Fruit fly (Drosophila melanogaster) whole organism, embryonic: ENCODE results near the gene Eig71Ek.

Experiments
- CG11247 ChIP-seq: fragments of 200-800 bp; sonication (Bioruptor generic); IDR thresholded peaks from 2 replicates; pipeline ENCODE4 v1.3.6; 2022; ENCODE audit warnings: missing biosample characterization, missing genetic modification characterization
- CG11504 ChIP-seq: fragments of 200-800 bp; sonication (Bioruptor generic); optimal IDR thresholded peaks from 3 replicates; lab custom pipeline; 2019; ENCODE audit warnings: missing biosample characterization, mild to moderate bottlenecking, missing genetic modification characterization, moderate library complexity
- CG11723 ChIP-seq: fragments of 200-800 bp; sonication (Bioruptor generic); optimal IDR thresholded peaks from 2 replicates; lab custom pipeline; 2017; ENCODE audit warnings: missing biosample characterization, mild to moderate bottlenecking, missing genetic modification characterization
- CG12659 ChIP-seq: fragments of 200-800 bp; sonication (Bioruptor generic); optimal IDR thresholded peaks from 3 replicates; lab custom pipeline; 2017; ENCODE audit warnings: mild to moderate bottlenecking, missing biosample characterization, missing genetic modification reagents, missing genetic modification characterization
- CG12942 ChIP-seq: fragments of 200-800 bp; sonication (Bioruptor generic); optimal IDR thresholded peaks from 3 replicates; lab custom pipeline; 2016; ENCODE audit warnings: missing biosample characterization, missing genetic modification characterization
- CG15601 ChIP-seq: fragments of 200-800 bp; sonication (Bioruptor generic); optimal IDR thresholded peaks from 3 replicates; lab custom pipeline; 2019; ENCODE audit warnings: missing biosample characterization, mild to moderate bottlenecking, missing genetic modification characterization, moderate library complexity
- CG1602 ChIP-seq: fragments of 200-800 bp; sonication (Bioruptor generic); optimal IDR thresholded peaks from 3 replicates; lab custom pipeline; 2016; ENCODE audit warnings: missing biosample characterization, missing genetic modification characterization
- CG18764 ChIP-seq: fragments of 200-800 bp; sonication (Bioruptor generic); optimal IDR thresholded peaks from 3 replicates; lab custom pipeline; 2016; ENCODE audit warnings: missing biosample characterization, missing genetic modification characterization
- CG2678 ChIP-seq: fragments of 200-800 bp; sonication (Bioruptor generic); optimal IDR thresholded peaks from 3 replicates; lab custom pipeline; 2019; ENCODE audit warnings: missing biosample characterization, mild to moderate bottlenecking, missing genetic modification characterization, moderate library complexity
- CG3163 ChIP-seq: fragments of 200-800 bp; sonication (Bioruptor generic); optimal IDR thresholded peaks from 3 replicates; lab custom pipeline; 2016; ENCODE audit warnings: missing biosample characterization, missing genetic modification characterization
- CG33213 ChIP-seq: fragments of 200-800 bp; sonication (Bioruptor generic); optimal IDR thresholded peaks from 3 replicates; lab custom pipeline; 2016; ENCODE audit warnings: missing biosample characterization, missing genetic modification characterization
- CG5953 ChIP-seq: fragments of 200-800 bp; sonication (Bioruptor generic); IDR thresholded peaks from 2 replicates; pipeline ENCODE4 v1.3.6; 2022; ENCODE audit warnings: missing biosample characterization, missing genetic modification characterization
- CG6813 ChIP-seq: fragments of 200-800 bp; sonication (Bioruptor generic); optimal IDR thresholded peaks from 2 replicates; lab custom pipeline; 2017; ENCODE audit warnings: missing biosample characterization, missing genetic modification characterization, mild to moderate bottlenecking, moderate library complexity, missing genetic modification reagents
- CG8478 ChIP-seq: fragments of >200 bp; optimal IDR thresholded peaks from 2 replicates; lab custom pipeline; 2018
- Chrac-16 ChIP-seq: fragments of 200-800 bp; sonication (Bioruptor generic); optimal IDR thresholded peaks from 3 replicates; lab custom pipeline; 2016; ENCODE audit warnings: missing biosample characterization, missing genetic modification characterization
- Fer3 ChIP-seq: fragments of 200-800 bp; sonication (Bioruptor generic); optimal IDR thresholded peaks from 2 replicates; lab custom pipeline; 2018; ENCODE audit warnings: missing biosample characterization, mild to moderate bottlenecking, missing genetic modification characterization, moderate library complexity
- H15 ChIP-seq: fragments of 200-800 bp; sonication (Bioruptor generic); IDR thresholded peaks from 3 replicates; pipeline ENCODE4 v1.3.6; 2022; ENCODE audit warnings: missing biosample characterization, missing genetic modification characterization
- H2.0 ChIP-seq: fragments of 200-800 bp; sonication (Bioruptor generic); IDR thresholded peaks from 2 replicates; pipeline ENCODE4 v1.3.6; 2022; ENCODE audit warnings: missing biosample characterization, missing genetic modification characterization
- Hand ChIP-seq: fragments of 200-800 bp; sonication (Bioruptor generic); optimal IDR thresholded peaks from 2 replicates; lab custom pipeline; 2017; ENCODE audit warnings: mild to moderate bottlenecking, missing biosample characterization, missing genetic modification reagents, missing genetic modification characterization
- Hr78 ChIP-seq, 2 experiments: fragments of 200-800 bp in 1 of 2; fragments of >200 bp in 1 of 2; sonication (Bioruptor generic) in 1 of 2; optimal IDR thresholded peaks; 2 replicates each; lab custom pipeline; 2017 to 2019; ENCODE audit warnings: missing biosample characterization in 2 of 2, missing genetic modification characterization in 2 of 2, mild to moderate bottlenecking in 1 of 2, moderate library complexity in 1 of 2
- Lhr ChIP-seq: fragments of 200-800 bp; sonication (Bioruptor generic); optimal IDR thresholded peaks from 3 replicates; lab custom pipeline; 2017; ENCODE audit warnings: mild to moderate bottlenecking, missing biosample characterization, missing genetic modification reagents, missing genetic modification characterization
- MTF-1 ChIP-seq: fragments of 200-800 bp; sonication (Bioruptor generic); optimal IDR thresholded peaks from 2 replicates; lab custom pipeline; 2018; ENCODE audit warnings: missing biosample characterization, mild to moderate bottlenecking, missing genetic modification characterization, borderline replicate concordance
- Mrtf ChIP-seq: fragments of 200-800 bp; sonication (Bioruptor generic); IDR thresholded peaks from 3 replicates; pipeline ENCODE4 v1.3.6; 2022; ENCODE audit warnings: missing biosample characterization, missing genetic modification characterization
- Optix ChIP-seq: fragments of 200-800 bp; sonication (Bioruptor generic); IDR thresholded peaks from 3 replicates; pipeline ENCODE4 v1.3.6; 2022; ENCODE audit warnings: missing biosample characterization, missing genetic modification characterization
- YL-1 ChIP-seq: fragments of 200-800 bp; sonication (Bioruptor generic); optimal IDR thresholded peaks from 3 replicates; lab custom pipeline; 2017; ENCODE audit warnings: missing biosample characterization, mild to moderate bottlenecking, missing genetic modification characterization
- ab ChIP-seq: fragments of 200-800 bp; sonication (Bioruptor generic); optimal IDR thresholded peaks from 2 replicates; lab custom pipeline; 2016; ENCODE audit warnings: missing biosample characterization, missing genetic modification characterization
- bcd ChIP-seq: fragments of 200-800 bp; sonication (Bioruptor generic); optimal IDR thresholded peaks from 2 replicates; lab custom pipeline; 2017; ENCODE audit warnings: missing biosample characterization, mild to moderate bottlenecking, missing genetic modification characterization
- btn ChIP-seq: fragments of 200-800 bp; sonication (Bioruptor generic); optimal IDR thresholded peaks from 2 replicates; lab custom pipeline; 2016; ENCODE audit warnings: missing biosample characterization, missing genetic modification characterization
- cas ChIP-seq: fragments of 200-800 bp; sonication (Bioruptor generic); IDR thresholded peaks from 2 replicates; pipeline ENCODE4 v1.3.6; 2022; ENCODE audit warnings: missing biosample characterization, missing genetic modification characterization
- chif ChIP-seq, 2 experiments: fragments of 200-800 bp; sonication (Bioruptor generic); optimal IDR thresholded peaks; 3 replicates each; lab custom pipeline; 2016; ENCODE audit warnings: missing biosample characterization in 2 of 2, missing genetic modification characterization in 2 of 2
- chn ChIP-seq: fragments of 200-800 bp; sonication (Bioruptor generic); optimal IDR thresholded peaks from 2 replicates; lab custom pipeline; 2016; ENCODE audit warnings: missing biosample characterization, missing genetic modification characterization
- croc ChIP-seq: fragments of 200-800 bp; sonication (Bioruptor generic); conservative IDR thresholded peaks from 3 replicates; pipeline ENCODE4 v1.3.6; 2022; ENCODE audit warnings: missing biosample characterization, missing genetic modification characterization
- cwo ChIP-seq: fragments of 200-800 bp; sonication (Bioruptor generic); optimal IDR thresholded peaks from 3 replicates; lab custom pipeline; 2017; ENCODE audit warnings: missing biosample characterization, missing genetic modification characterization, mild to moderate bottlenecking, moderate library complexity, missing genetic modification reagents
- da ChIP-seq: fragments of 200-800 bp; sonication (Bioruptor generic); optimal IDR thresholded peaks from 2 replicates; lab custom pipeline; 2016; ENCODE audit warnings: missing biosample characterization, missing genetic modification characterization
- dan ChIP-seq: fragments of 200-800 bp; sonication (Bioruptor generic); IDR thresholded peaks from 2 replicates; pipeline ENCODE4 v1.3.6; 2022; ENCODE audit warnings: missing biosample characterization, missing genetic modification characterization
- dpn ChIP-seq, 2 experiments: fragments of 200-800 bp; sonication (Bioruptor generic); optimal IDR thresholded peaks; 3 replicates each; lab custom pipeline; 2016; ENCODE audit warnings: missing biosample characterization in 2 of 2, missing genetic modification characterization in 2 of 2
- exex ChIP-seq: fragments of 200-800 bp; sonication (Bioruptor generic); optimal IDR thresholded peaks from 4 replicates; lab custom pipeline; 2018; ENCODE audit warnings: missing biosample characterization, mild to moderate bottlenecking, missing genetic modification characterization, moderate library complexity
- kni ChIP-seq: fragments of 200-800 bp; sonication (Bioruptor generic); optimal IDR thresholded peaks from 3 replicates; lab custom pipeline; 2017; ENCODE audit warnings: mild to moderate bottlenecking, missing biosample characterization, missing genetic modification reagents, missing genetic modification characterization
- nom ChIP-seq: fragments of 200-800 bp; sonication (Bioruptor generic); optimal IDR thresholded peaks from 2 replicates; lab custom pipeline; 2017; ENCODE audit warnings: missing biosample characterization, missing genetic modification characterization, mild to moderate bottlenecking, moderate library complexity, missing genetic modification reagents
- org-1 ChIP-seq: fragments of 200-800 bp; sonication (Bioruptor generic); optimal IDR thresholded peaks from 2 replicates; lab custom pipeline; 2017; ENCODE audit warnings: missing biosample characterization, missing genetic modification characterization
- otp ChIP-seq: fragments of 200-800 bp; sonication (Bioruptor generic); IDR thresholded peaks from 3 replicates; pipeline ENCODE4, ENCODE4 v1.3.6; 2022; ENCODE audit warnings: missing biosample characterization, missing genetic modification characterization
- pnt ChIP-seq: fragments of 200-800 bp; sonication (Bioruptor generic); optimal IDR thresholded peaks from 3 replicates; lab custom pipeline; 2016; ENCODE audit warnings: missing biosample characterization, missing genetic modification characterization
- ranshi ChIP-seq: fragments of 200-800 bp; sonication (Bioruptor generic); IDR thresholded peaks from 2 replicates; pipeline ENCODE4 v1.3.6; 2022; ENCODE audit warnings: missing biosample characterization, missing genetic modification characterization
- repo ChIP-seq: fragments of 200-800 bp; sonication (Bioruptor generic); optimal IDR thresholded peaks from 2 replicates; lab custom pipeline; 2016; ENCODE audit warnings: missing biosample characterization, missing genetic modification characterization
- scrt ChIP-seq: fragments of 200-800 bp; sonication (Bioruptor generic); optimal IDR thresholded peaks from 2 replicates; lab custom pipeline; 2018; ENCODE audit warnings: missing biosample characterization, mild to moderate bottlenecking, missing genetic modification characterization, moderate library complexity
- sd ChIP-seq: fragments of 200-800 bp; sonication (Bioruptor generic); optimal IDR thresholded peaks from 3 replicates; lab custom pipeline; 2018; ENCODE audit warnings: missing biosample characterization, mild to moderate bottlenecking, missing genetic modification characterization, moderate library complexity
- tgo ChIP-seq: fragments of 200-800 bp; sonication (Bioruptor generic); IDR thresholded peaks from 3 replicates; pipeline ENCODE4 v1.3.6; 2022; ENCODE audit warnings: missing biosample characterization, missing genetic modification characterization
- toy ChIP-seq: fragments of 200-800 bp; sonication (Bioruptor generic); IDR thresholded peaks from 2 replicates; pipeline ENCODE4 v1.3.6; 2022; ENCODE audit warnings: missing biosample characterization, missing genetic modification characterization
- z ChIP-seq: fragments of 200-800 bp; sonication (Bioruptor generic); IDR thresholded peaks from 3 replicates; pipeline ENCODE4 v1.3.6; 2022; ENCODE audit warnings: missing biosample characterization, missing genetic modification characterization

Gene Eig71Ek

DNA sequence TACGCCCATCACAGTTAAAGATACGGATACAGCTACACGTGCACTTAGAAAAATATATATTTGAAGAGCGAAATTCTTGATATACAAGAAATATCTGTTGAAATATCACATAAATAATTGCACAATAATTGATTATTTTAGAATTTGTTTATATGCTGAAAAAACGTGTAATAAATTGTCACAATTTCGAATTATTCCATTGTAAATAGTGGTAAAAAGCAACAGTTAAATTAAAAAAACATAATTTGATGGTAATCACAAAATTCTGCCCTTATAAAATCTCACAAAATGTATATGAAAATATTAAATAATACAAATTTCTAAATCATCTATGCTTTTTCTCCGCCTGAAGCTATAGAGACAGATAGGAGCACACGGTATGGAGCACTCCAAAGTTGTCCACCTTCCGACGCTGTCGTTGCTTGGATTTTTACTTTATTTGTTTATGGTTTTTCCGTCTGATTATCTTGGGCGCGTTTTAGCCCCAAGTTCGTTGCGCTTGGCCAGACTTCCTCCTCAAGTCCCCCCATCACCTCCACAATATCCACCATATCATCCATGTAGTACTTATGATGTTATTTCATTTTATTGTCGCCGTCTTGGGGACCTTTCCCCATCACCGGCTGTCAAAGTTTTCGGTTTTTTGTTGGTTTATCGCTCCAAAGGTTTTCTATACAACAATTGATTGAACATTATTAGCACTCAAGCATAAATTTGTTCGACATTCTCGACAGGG lies 43.4 kb downstream of the Eig71Ek start (continued):
- TF ChIP-seq bcd (peak; percentile 38), MTF-1 (GFP tag; lab: Kevin White, UChicago) (no peak), toy (GFP tag; lab: Robert Waterston, UW) (no peak), CG2678 (peak; percentile 80), chn (no peak), otp (GFP tag; lab: Robert Waterston, UW) (peak; percentile 48; the same call in 1 of the 3 replicates), scrt (GFP tag; lab: Kevin White, UChicago) (no peak), exex (tag; lab: Kevin White, UChicago) (peak; percentile 51), pnt (GFP tag; lab: Kevin White, UChicago) (no peak), croc (GFP tag; lab: Robert Waterston, UW) (peak; percentile 25; the same call in 1 of the 3 replicates), dpn (GFP tag; optimal IDR thresholded peaks at IDR 0.05; lab: Kevin White, UChicago) (peak in 1 of 2 experiments; percentile 24), repo (no peak), Mrtf (GFP tag; lab: Robert Waterston, UW) (0 out of 3 replicates have a peak, but pooled peaks have one; percentile 38), CG33213 (GFP tag; lab: Kevin White, UChicago) (no peak), da (GFP tag; lab: Kevin White, UChicago) (no peak), CG12659 (GFP tag; lab: Kevin White, UChicago) (peak; percentile 47), H15 (GFP tag; lab: Robert Waterston, UW) (0 out of 3 replicates have a peak, but pooled peaks have one; percentile 15), Fer3 (tag; lab: Kevin White, UChicago) (no peak), CG5953 (peak; percentile 35; the same call in 1 of the 2 replicates), CG11504 (tag; lab: Kevin White, UChicago) (peak; percentile 83), Hr78 (GFP tag; optimal IDR thresholded peaks at IDR 0.05; lab: Kevin White, UChicago) (peak in 1 of 2 experiments; percentile 38), Lhr (GFP tag; lab: Kevin White, UChicago) (peak; percentile 50), Optix (no peak), btn (no peak), cwo (GFP tag; lab: Kevin White, UChicago) (peak; percentile 34), CG12942 (GFP tag; lab: Kevin White, UChicago) (peak; percentile 16)

DNA sequence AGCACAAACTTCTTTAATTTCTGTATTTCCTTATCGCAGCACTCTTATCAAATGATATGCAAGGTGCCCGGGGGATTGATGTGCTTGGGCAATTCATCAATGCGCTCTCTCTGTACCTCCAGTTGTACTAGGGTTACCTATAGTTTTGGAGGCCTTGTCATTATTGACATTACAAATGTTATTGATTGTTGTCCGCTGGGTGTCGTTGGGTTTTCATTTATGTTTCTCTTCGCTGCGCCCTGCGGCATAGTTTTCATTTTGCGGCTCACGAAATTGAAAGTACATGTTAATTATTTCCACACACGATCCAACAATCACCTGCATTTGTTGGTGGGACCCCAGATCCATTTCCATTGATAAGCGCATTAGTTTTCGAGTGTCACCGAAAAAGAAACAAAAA lies 45.2 kb downstream of the Eig71Ek start:
- TF ChIP-seq YL-1 (GFP tag; lab: Kevin White, UChicago) (no peak), cas (GFP tag; lab: Robert Waterston, UW) (no peak), CG1602 (GFP tag; lab: Kevin White, UChicago) (no peak), CG6813 (GFP tag; lab: Kevin White, UChicago) (peak; percentile 21), chif (GFP tag; optimal IDR thresholded peaks at IDR 0.05; lab: Kevin White, UChicago) (no peak), CG3163 (GFP tag; lab: Kevin White, UChicago) (no peak), ranshi (no peak), CG18764 (GFP tag; lab: Kevin White, UChicago) (no peak), tgo (no peak), nom (GFP tag; lab: Kevin White, UChicago) (no peak), Chrac-16 (no peak), sd (tag; lab: Kevin White, UChicago) (no peak), CG11247 (no peak), CG2678 (peak; percentile 28), H2.0 (GFP tag; lab: Robert Waterston, UW) (no peak), otp (GFP tag; lab: Robert Waterston, UW) (peak; percentile 56; the same call in 1 of the 3 replicates), org-1 (GFP tag; lab: Kevin White, UChicago) (no peak), z (GFP tag; lab: Robert Waterston, UW) (no peak), ab (no peak), CG11723 (GFP tag; lab: Kevin White, UChicago) (no peak), Hand (no peak), CG8478 (lab: Kevin White, UChicago) (no peak), CG15601 (tag; lab: Kevin White, UChicago) (peak; percentile 47), kni (GFP tag; lab: Kevin White, UChicago) (peak; percentile 82), dan (GFP tag; lab: Robert Waterston, UW) (no peak)
